Fruit fly (Drosophila melanogaster) whole organism, pupa: ENCODE measurements around the gene CG34417.

ENCODE experiments used
- CG10348 ChIP-seq: fragments of 200-800 bp; sonication (Bioruptor generic); IDR thresholded peaks from 2 replicates; pipeline ENCODE4 v1.3.6; 2022; ENCODE audit warnings: missing biosample characterization, missing genetic modification characterization
- CG12605 ChIP-seq: fragments of 200-800 bp; sonication (Bioruptor generic); IDR thresholded peaks from 2 replicates; pipeline ENCODE4 v1.3.6; 2022; ENCODE audit warnings: missing biosample characterization, missing genetic modification characterization
- CG13204 ChIP-seq: fragments of 200-800 bp; sonication (Bioruptor generic); optimal IDR thresholded peaks from 2 replicates; lab custom pipeline; 2018; ENCODE audit warnings: missing biosample characterization, mild to moderate bottlenecking, missing genetic modification characterization, moderate library complexity
- CG14655 ChIP-seq: fragments of 200-800 bp; sonication (Bioruptor generic); optimal IDR thresholded peaks from 3 replicates; lab custom pipeline; 2017; ENCODE audit warnings: mild to moderate bottlenecking, missing biosample characterization, missing genetic modification reagents, missing genetic modification characterization
- CG15710 ChIP-seq: fragments of 200-800 bp; sonication (Bioruptor generic); optimal IDR thresholded peaks from 2 replicates; lab custom pipeline; 2018; ENCODE audit warnings: missing biosample characterization, mild to moderate bottlenecking, missing genetic modification characterization, moderate library complexity
- CG17806 ChIP-seq: fragments of 200-800 bp; sonication (Bioruptor generic); optimal IDR thresholded peaks from 2 replicates; lab custom pipeline; 2018; ENCODE audit warnings: missing biosample characterization, mild to moderate bottlenecking, missing genetic modification characterization, moderate library complexity
- CG32121 ChIP-seq: fragments of 200-800 bp; sonication (Bioruptor generic); IDR thresholded peaks from 2 replicates; pipeline ENCODE4 v1.3.6; 2022; ENCODE audit warnings: missing biosample characterization, missing genetic modification characterization
- CG34367 ChIP-seq: fragments of 200-800 bp; sonication (Bioruptor generic); optimal IDR thresholded peaks from 2 replicates; lab custom pipeline; 2018; ENCODE audit warnings: missing biosample characterization, mild to moderate bottlenecking, missing genetic modification characterization
- CG4496 ChIP-seq: fragments of 200-800 bp; sonication (Bioruptor generic); IDR thresholded peaks from 3 replicates; pipeline ENCODE4 v1.3.6; 2022; ENCODE audit warnings: missing biosample characterization, missing genetic modification characterization
- CG8159 ChIP-seq: fragments of 200-800 bp; sonication (Bioruptor generic); optimal IDR thresholded peaks from 3 replicates; lab custom pipeline; 2018; ENCODE audit warnings: missing biosample characterization, mild to moderate bottlenecking, missing genetic modification characterization, moderate library complexity
- CG8301 ChIP-seq: fragments of 200-800 bp; sonication (Bioruptor generic); optimal IDR thresholded peaks from 2 replicates; lab custom pipeline; 2018; ENCODE audit warnings: missing biosample characterization, mild to moderate bottlenecking, missing genetic modification characterization
- CG9948 ChIP-seq: fragments of 200-800 bp; sonication (Bioruptor generic); optimal IDR thresholded peaks from 2 replicates; lab custom pipeline; 2018; ENCODE audit warnings: missing biosample characterization, mild to moderate bottlenecking, missing genetic modification characterization, moderate library complexity
- D1 ChIP-seq: fragments of 200-800 bp; sonication (Bioruptor generic); optimal IDR thresholded peaks from 2 replicates; lab custom pipeline; 2018; ENCODE audit warnings: missing biosample characterization, mild to moderate bottlenecking, missing genetic modification characterization, moderate library complexity
- EcR ChIP-seq: fragments of 200-800 bp; sonication (Bioruptor generic); optimal IDR thresholded peaks from 3 replicates; lab custom pipeline; 2019; ENCODE audit warnings: missing biosample characterization, missing genetic modification characterization, mild to moderate bottlenecking, moderate library complexity, missing genetic modification reagents
- Ets98B ChIP-seq: fragments of 200-800 bp; sonication (Bioruptor generic); IDR thresholded peaks from 2 replicates; pipeline ENCODE4 v1.3.6; 2022; ENCODE audit warnings: missing biosample characterization, missing genetic modification characterization
- Pif1A ChIP-seq: fragments of 200-800 bp; sonication (Bioruptor generic); optimal IDR thresholded peaks from 3 replicates; lab custom pipeline; 2016; ENCODE audit warnings: missing biosample characterization, missing genetic modification characterization
- Pif1B ChIP-seq: fragments of 200-800 bp; sonication (Bioruptor generic); optimal IDR thresholded peaks from 3 replicates; lab custom pipeline; 2016; ENCODE audit warnings: missing biosample characterization, missing genetic modification characterization
- Snoo ChIP-seq: fragments of 200-800 bp; sonication (Bioruptor generic); optimal IDR thresholded peaks from 3 replicates; lab custom pipeline; 2017; ENCODE audit warnings: missing biosample characterization, mild to moderate bottlenecking, missing genetic modification characterization, inconsistent platforms
- fd96Ca ChIP-seq: fragments of 200-800 bp; sonication (Bioruptor generic); IDR thresholded peaks from 3 replicates; pipeline ENCODE4 v1.3.6; 2022; ENCODE audit warnings: missing biosample characterization, missing genetic modification characterization
- gl ChIP-seq: fragments of 200-800 bp; sonication (Bioruptor generic); optimal IDR thresholded peaks from 2 replicates; lab custom pipeline; 2018; ENCODE audit warnings: missing biosample characterization, mild to moderate bottlenecking, missing genetic modification characterization
- rn ChIP-seq: fragments of 200-800 bp; sonication (Bioruptor generic); IDR thresholded peaks from 2 replicates; pipeline ENCODE4 v1.3.6; 2022; ENCODE audit warnings: missing biosample characterization, missing genetic modification characterization

Gene CG34417

dm6 chrX:6617372-6617771 lies 76.8 kb downstream of the CG34417 start:
- peak; percentile 37 for TF ChIP-seq CG17806 (tag; lab: Kevin White, UChicago)
- TF ChIP-seq rn (GFP tag; lab: Robert Waterston, UW) = no peak
- peak; percentile 39 for TF ChIP-seq CG8301 (tag; lab: Kevin White, UChicago)
- no peak for TF ChIP-seq CG10348 (GFP tag; lab: Robert Waterston, UW)
- TF ChIP-seq Ets98B (GFP tag; lab: Robert Waterston, UW) = peak; percentile 71
- TF ChIP-seq Pif1B (GFP tag; lab: Kevin White, UChicago) = no peak
- no peak for TF ChIP-seq fd96Ca (GFP tag; lab: Robert Waterston, UW)
- peak; percentile 79; the same call in 2 of the 3 replicates for TF ChIP-seq CG4496
- peak; percentile 22; the same call in 1 of the 2 replicates for TF ChIP-seq CG32121 (GFP tag; lab: Robert Waterston, UW)
- TF ChIP-seq Snoo (tag; lab: Kevin White, UChicago) = no peak
- no peak for TF ChIP-seq CG13204 (GFP tag; lab: Kevin White, UChicago)
- no peak for TF ChIP-seq D1 (tag; lab: Kevin White, UChicago)
- TF ChIP-seq EcR (GFP tag; lab: Kevin White, UChicago) = no peak
- peak; percentile 54 for TF ChIP-seq CG9948
- peak; percentile 3 for TF ChIP-seq CG15710 (tag; lab: Kevin White, UChicago)
- peak; percentile 29 for TF ChIP-seq CG8159 (tag; lab: Kevin White, UChicago)
- no peak for TF ChIP-seq gl (tag; lab: Kevin White, UChicago)
- TF ChIP-seq CG12605 = peak; percentile 32
- peak; percentile 24 for TF ChIP-seq CG34367 (tag; lab: Kevin White, UChicago)
- no peak for TF ChIP-seq Pif1A
- peak; percentile 50 for TF ChIP-seq CG14655 (GFP tag; lab: Kevin White, UChicago)
- TF ChIP-seq, all 21 proteins: peak for 11

DNA sequence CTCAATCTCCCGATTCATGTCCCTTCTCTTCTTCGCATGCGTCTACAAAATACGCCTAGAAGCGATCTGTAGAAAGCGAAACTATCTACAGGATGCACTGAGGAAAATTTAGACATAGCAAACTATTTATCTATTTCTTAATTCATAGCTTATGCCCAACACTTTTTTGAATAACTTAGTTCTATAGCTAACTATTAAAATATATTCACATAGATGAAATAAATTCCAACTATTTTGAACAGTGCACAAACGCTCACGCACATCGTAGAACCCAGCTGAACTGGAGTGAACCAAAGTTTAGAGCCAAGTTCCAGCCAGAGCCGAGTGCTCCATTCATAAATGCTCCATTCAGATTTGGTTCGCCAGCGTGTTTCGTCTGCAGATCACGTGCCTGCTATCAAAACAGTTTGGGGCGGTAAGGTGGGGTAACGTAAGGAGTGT lies 81.0 kb downstream of the CG34417 start:
- peak; percentile 70 for TF ChIP-seq CG34367 (tag; lab: Kevin White, UChicago)
- TF ChIP-seq CG10348 (GFP tag; lab: Robert Waterston, UW) = no peak
- peak; percentile 63 for TF ChIP-seq rn (GFP tag; lab: Robert Waterston, UW)
- peak; percentile 41 for TF ChIP-seq Ets98B (GFP tag; lab: Robert Waterston, UW)
- peak; percentile 79 for TF ChIP-seq CG17806 (tag; lab: Kevin White, UChicago)
- peak; percentile 78 for TF ChIP-seq CG9948
- TF ChIP-seq CG13204 (GFP tag; lab: Kevin White, UChicago) = peak; percentile 14
- peak; percentile 19 for TF ChIP-seq D1 (tag; lab: Kevin White, UChicago)
- TF ChIP-seq Snoo (tag; lab: Kevin White, UChicago) = no peak
- peak; percentile 3 for TF ChIP-seq EcR (GFP tag; lab: Kevin White, UChicago)
- TF ChIP-seq Pif1B (GFP tag; lab: Kevin White, UChicago) = peak; percentile 27
- peak; percentile 52; the same call in 1 of the 2 replicates for TF ChIP-seq CG32121 (GFP tag; lab: Robert Waterston, UW)
- TF ChIP-seq CG4496 = peak; percentile 84
- TF ChIP-seq CG8159 (tag; lab: Kevin White, UChicago) = peak; percentile 79
- peak; percentile 55; the same call in 1 of the 2 replicates for TF ChIP-seq CG12605
- peak; percentile 56; the same call in 1 of the 3 replicates for TF ChIP-seq fd96Ca (GFP tag; lab: Robert Waterston, UW)
- TF ChIP-seq CG14655 (GFP tag; lab: Kevin White, UChicago) = peak; percentile 84
- peak; percentile 79 for TF ChIP-seq CG15710 (tag; lab: Kevin White, UChicago)
- peak; percentile 27 for TF ChIP-seq gl (tag; lab: Kevin White, UChicago)
- TF ChIP-seq Pif1A = peak; percentile 77
- TF ChIP-seq CG8301 (tag; lab: Kevin White, UChicago) = peak; percentile 79
- TF ChIP-seq, all 21 proteins: peak for 19

DNA sequence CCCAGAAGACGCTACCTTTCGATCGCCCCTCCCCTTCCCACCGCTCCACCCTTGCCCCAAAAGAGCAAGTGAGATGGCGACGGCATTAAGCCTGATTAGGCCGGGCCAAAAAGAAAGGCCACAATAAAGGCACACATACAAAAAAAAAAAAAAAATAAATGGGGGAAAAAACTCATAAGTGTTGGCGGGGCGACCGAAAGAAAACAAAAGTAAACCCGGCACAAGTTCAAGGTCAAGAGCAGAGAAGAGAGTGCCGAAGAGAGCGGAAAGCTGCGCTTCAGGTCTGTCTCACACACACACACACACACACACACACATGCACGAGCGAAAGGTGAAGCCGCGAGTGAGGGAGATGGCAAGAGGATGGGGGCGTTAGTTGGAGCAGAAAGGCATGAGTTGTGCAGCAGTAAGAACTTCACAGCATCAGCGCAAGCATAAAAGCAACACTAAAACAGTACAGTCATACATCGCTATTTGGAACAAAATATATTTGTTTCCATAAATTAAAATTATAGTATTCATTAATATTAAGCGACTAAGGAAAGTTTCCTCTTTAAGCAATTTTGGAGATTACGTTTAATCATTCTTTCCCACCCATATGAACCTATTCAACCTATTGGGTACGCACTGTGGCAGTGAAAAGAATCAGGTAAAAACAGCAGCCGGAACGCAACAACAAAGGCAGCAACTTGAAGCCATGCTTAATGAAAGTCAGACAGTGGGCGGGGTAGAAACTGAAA lies 83.6 kb downstream of the CG34417 start:
- TF ChIP-seq CG15710 (tag; lab: Kevin White, UChicago) (peak; percentile 70), CG34367 (tag; lab: Kevin White, UChicago) (peak; percentile 54), CG17806 (tag; lab: Kevin White, UChicago) (peak; percentile 66), CG9948 (peak; percentile 63), Snoo (tag; lab: Kevin White, UChicago) (peak; percentile 38), CG12605 (peak; percentile 61; the same call in 1 of the 2 replicates), CG14655 (GFP tag; lab: Kevin White, UChicago) (peak; percentile 78), CG10348 (GFP tag; lab: Robert Waterston, UW) (no peak), EcR (GFP tag; lab: Kevin White, UChicago) (peak; percentile 86), CG4496 (peak; percentile 66), CG8301 (tag; lab: Kevin White, UChicago) (peak; percentile 58), rn (GFP tag; lab: Robert Waterston, UW) (no peak), fd96Ca (GFP tag; lab: Robert Waterston, UW) (no peak; the same call in 1 of the 3 replicates), Ets98B (GFP tag; lab: Robert Waterston, UW) (peak; percentile 34; the same call in 1 of the 2 replicates), CG8159 (tag; lab: Kevin White, UChicago) (peak; percentile 68), Pif1A (peak; percentile 34), D1 (tag; lab: Kevin White, UChicago) (no peak), CG32121 (GFP tag; lab: Robert Waterston, UW) (peak; percentile 13; the same call in 1 of the 2 replicates), CG13204 (GFP tag; lab: Kevin White, UChicago) (peak; percentile 10), gl (tag; lab: Kevin White, UChicago) (peak; percentile 6), Pif1B (GFP tag; lab: Kevin White, UChicago) (peak; percentile 51)

- peak; percentile 27 for TF ChIP-seq CG9948
- TF ChIP-seq CG32121 (GFP tag; lab: Robert Waterston, UW) = no peak
- TF ChIP-seq CG17806 (tag; lab: Kevin White, UChicago) = peak; percentile 27
- TF ChIP-seq CG14655 (GFP tag; lab: Kevin White, UChicago) = peak; percentile 28
- TF ChIP-seq CG8301 (tag; lab: Kevin White, UChicago) = peak; percentile 5
- TF ChIP-seq CG34367 (tag; lab: Kevin White, UChicago) = no peak
- no peak for TF ChIP-seq fd96Ca (GFP tag; lab: Robert Waterston, UW)
- TF ChIP-seq, all 21 proteins: peak for 4
Measured at dm6 chrX:6624977-6625591, 84.5 kb downstream of the CG34417 start.
